Fruit fly (Drosophila melanogaster): ENCODE results near the gene CG3062.

Gene CG3062

DNA sequence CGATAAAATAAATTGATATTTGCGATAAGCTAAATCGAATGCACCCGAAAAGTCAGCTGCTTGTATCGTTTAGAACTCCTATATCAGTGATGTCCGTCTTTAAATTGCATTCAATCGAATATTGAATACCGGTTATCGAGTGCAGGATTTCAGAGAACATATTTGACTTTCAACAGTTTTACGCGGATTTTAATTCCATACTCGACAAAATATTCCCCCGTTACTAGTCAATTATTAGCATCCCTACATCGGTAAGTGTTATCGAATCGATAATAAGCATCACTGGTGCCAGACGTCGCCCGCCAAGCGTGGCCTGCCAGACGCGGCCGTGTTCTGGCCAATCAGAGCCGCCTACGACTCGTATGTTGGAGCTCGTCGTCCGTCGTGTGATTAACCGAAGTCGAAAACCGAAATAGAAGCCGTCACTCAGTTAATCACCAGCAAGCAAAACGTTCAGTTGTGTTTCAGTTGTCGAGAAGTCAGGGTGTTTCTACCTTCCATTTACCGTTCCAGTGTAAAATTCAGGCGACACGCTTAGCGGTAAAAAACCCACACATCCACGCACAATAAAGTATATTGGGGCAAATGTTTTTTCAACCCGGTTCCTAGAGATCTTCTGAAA is 43.2 kb upstream of the CG3062 start, which contains the start of gene ctp (continued):
- TF ChIP-seq en (GFP tag; optimal IDR thresholded peaks at IDR 0.05) (no peak), lilli (GFP tag; optimal IDR thresholded peaks at IDR 0.05) (peak; percentile 65), Side (GFP tag; optimal IDR thresholded peaks at IDR 0.05) (peak; percentile 43), CG34376 (GFP tag; optimal IDR thresholded peaks at IDR 0.05) (peak; percentile 78), sna (GFP tag; IDR thresholded peaks at IDR 0.05; ENCODE audit: partially characterized antibody) (peak; percentile 71), HLH54F (GFP tag; optimal IDR thresholded peaks at IDR 0.05) (peak; percentile 67), cas (GFP tag; IDR thresholded peaks at IDR 0.05) (no peak), stc (GFP tag; IDR thresholded peaks at IDR 0.05) (no peak; the same call in 1 of the 2 replicates), CG11398 (GFP tag; optimal IDR thresholded peaks at IDR 0.05) (no peak), lola (GFP tag; optimal IDR thresholded peaks at IDR 0.05) (no peak), row (GFP tag; IDR thresholded peaks at IDR 0.05) (peak; percentile 87), CG6254 (GFP tag; optimal IDR thresholded peaks at IDR 0.05) (peak; percentile 26), cg (GFP tag; optimal IDR thresholded peaks at IDR 0.05) (peak; percentile 53), Sry-β (GFP tag; optimal IDR thresholded peaks at IDR 0.05) (peak; percentile 94), grn (GFP tag; optimal IDR thresholded peaks at IDR 0.05) (no peak), YL-1 (GFP tag; optimal IDR thresholded peaks at IDR 0.05) (peak; percentile 84), Oli (tag; optimal IDR thresholded peaks at IDR 0.05) (peak; percentile 30), Opbp (GFP tag; IDR thresholded peaks at IDR 0.05; ENCODE audit: partially characterized antibody) (peak; percentile 58), nerfin-1 (tag; optimal IDR thresholded peaks at IDR 0.05) (peak; percentile 30), MTF-1 (GFP tag; optimal IDR thresholded peaks at IDR 0.05; ENCODE audit: borderline replicate concordance) (peak; percentile 34), D (optimal IDR thresholded peaks at IDR 0.05) (no peak), D (GFP tag; optimal IDR thresholded peaks at IDR 0.05) (no peak), ttk (GFP tag; IDR thresholded peaks at IDR 0.05) (no peak), CG1792 (GFP tag; optimal IDR thresholded peaks at IDR 0.05) (no peak), chn (GFP tag; optimal IDR thresholded peaks at IDR 0.05) (peak; percentile 12), tio (GFP tag; optimal IDR thresholded peaks at IDR 0.05) (no peak), Lhr (GFP tag; optimal IDR thresholded peaks at IDR 0.05) (peak; percentile 58), Mes4 (GFP tag; optimal IDR thresholded peaks at IDR 0.05) (no peak), ranshi (GFP tag; IDR thresholded peaks at IDR 0.05) (0 out of 2 replicates have a peak, but pooled peaks have one; percentile 4), danr (GFP tag; IDR thresholded peaks at IDR 0.05) (no peak), gce (GFP tag; IDR thresholded peaks at IDR 0.05) (no peak), Dad (GFP tag; optimal IDR thresholded peaks at IDR 0.05) (no peak), Jarid2 (GFP tag; optimal IDR thresholded peaks at IDR 0.05) (peak; percentile 97), CG2875 (GFP tag; optimal IDR thresholded peaks at IDR 0.05) (no peak), org-1 (GFP tag; optimal IDR thresholded peaks at IDR 0.05) (peak; percentile 13), maf-S (GFP tag; optimal IDR thresholded peaks at IDR 0.05) (peak; percentile 23), az2 (GFP tag; optimal IDR thresholded peaks at IDR 0.05) (peak; percentile 25), CG12299 (tag; optimal IDR thresholded peaks at IDR 0.05) (no peak), CG2120 (GFP tag; optimal IDR thresholded peaks at IDR 0.05) (peak; percentile 80), CG10462 (GFP tag; optimal IDR thresholded peaks at IDR 0.05) (no peak), CG3838 (GFP tag; optimal IDR thresholded peaks at IDR 0.05) (no peak), peb (GFP tag; IDR thresholded peaks at IDR 0.05) (no peak), Dll (GFP tag; IDR thresholded peaks at IDR 0.05; ENCODE audit: partially characterized antibody) (peak; percentile 74; the same call in 3 of the 4 replicates), CG14050 (GFP tag; IDR thresholded peaks at IDR 0.05) (no peak; the same call in 2 of the 3 replicates), NC2β (GFP tag; optimal IDR thresholded peaks at IDR 0.05) (peak; percentile 24), CG32532 (GFP tag; IDR thresholded peaks at IDR 0.05) (peak; percentile 57; the same call in 1 of the 2 replicates), NfI (GFP tag; optimal IDR thresholded peaks at IDR 0.05) (peak; percentile 14), CG18011 (GFP tag; optimal IDR thresholded peaks at IDR 0.05) (peak; percentile 23), CG17359 (tag; optimal IDR thresholded peaks at IDR 0.05) (peak; percentile 32), CG11696 (GFP tag; IDR thresholded peaks at IDR 0.05) (no peak)

All from whole organism, embryonic.